Fruit fly (Drosophila melanogaster): Measurements from ENCODE around the gene CG12818.

DNA sequence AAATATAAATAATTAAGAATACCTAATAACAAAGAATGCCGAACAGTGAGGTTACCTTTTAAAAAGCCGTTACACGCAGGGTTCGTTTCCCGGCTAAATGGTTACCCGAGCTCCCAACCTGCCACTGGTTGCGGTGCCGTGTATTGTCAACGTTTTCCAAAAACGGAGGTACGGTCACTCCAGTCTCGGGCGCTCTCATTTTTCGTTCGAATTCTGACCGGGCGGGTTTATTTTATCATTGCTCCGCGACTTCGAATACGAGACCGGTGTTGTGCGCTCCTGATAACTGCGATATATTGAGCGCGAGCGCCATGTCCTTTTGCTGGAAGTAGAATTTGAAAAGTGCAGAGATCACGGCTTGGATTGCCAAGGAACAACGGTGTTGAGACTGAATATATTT is 18.6 kb downstream of the CG12818 start, which contains the start of gene jumu:
- TF ChIP-seq fd96Ca (GFP tag; IDR thresholded peaks at IDR 0.05) (no peak), Pif1A (GFP tag; optimal IDR thresholded peaks at IDR 0.05) (no peak), CG13204 (GFP tag; optimal IDR thresholded peaks at IDR 0.05) (no peak), rn (GFP tag; IDR thresholded peaks at IDR 0.05) (no peak), CG8301 (tag; optimal IDR thresholded peaks at IDR 0.05) (no peak), Snoo (tag; optimal IDR thresholded peaks at IDR 0.05) (no peak), gl (tag; optimal IDR thresholded peaks at IDR 0.05) (no peak), Ets98B (GFP tag; IDR thresholded peaks at IDR 0.05) (no peak), CG8159 (tag; optimal IDR thresholded peaks at IDR 0.05) (no peak), CG10348 (GFP tag; IDR thresholded peaks at IDR 0.05) (no peak), Pif1B (GFP tag; optimal IDR thresholded peaks at IDR 0.05) (no peak)

Data from whole organism, pupa.